Worm (Caenorhabditis elegans): ENCODE measurements around the gene C12D5.10.

DNA sequence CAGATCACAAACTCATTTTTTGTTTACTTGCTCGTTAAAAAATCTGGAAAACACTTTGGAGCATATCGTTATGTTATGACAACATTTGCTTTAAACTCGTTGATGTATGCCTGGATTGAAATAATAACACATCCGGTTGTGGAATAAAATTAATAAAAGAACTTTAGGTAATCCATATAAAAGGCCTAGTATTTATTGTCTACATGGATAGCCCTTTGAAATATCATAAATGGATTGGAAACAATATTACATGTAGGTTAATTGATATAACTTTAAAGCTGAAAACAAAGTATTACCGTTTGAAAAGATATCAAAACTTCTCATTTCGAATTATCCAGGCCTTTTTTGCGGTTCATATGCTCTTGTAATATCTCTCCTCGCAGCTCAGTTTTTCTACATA, 2.7 kb downstream of the C12D5.10 start:
- no peak for TF ChIP-seq snpc-4 (tag; optimal IDR thresholded peaks at IDR 0.05)
- TF ChIP-seq nfya-1 (tag; optimal IDR thresholded peaks at IDR 0.05; ENCODE audit: insufficient read depth) = no peak
- TF ChIP-seq pha-4 (tag; optimal IDR thresholded peaks at IDR 0.05) = no peak
- TF ChIP-seq ztf-11 (tag; optimal IDR thresholded peaks at IDR 0.05) = no peak
- no peak for TF ChIP-seq nhr-77 (tag; optimal IDR thresholded peaks at IDR 0.05)

Measured in whole organism, L3 larva.